Worm (Caenorhabditis elegans): ENCODE results near the gene dyf-4.

- TF ChIP-seq nhr-12 (tag; optimal IDR thresholded peaks at IDR 0.05) (no peak), snpc-4 (tag; optimal IDR thresholded peaks at IDR 0.05) (no peak), zag-1 (tag; optimal IDR thresholded peaks at IDR 0.05) (no peak), lin-15B (tag; optimal IDR thresholded peaks at IDR 0.05) (no peak), pha-4 (tag; optimal IDR thresholded peaks at IDR 0.05) (no peak), fkh-10 (GFP tag; optimal IDR thresholded peaks at IDR 0.05) (no peak), sea-2 (GFP tag; optimal IDR thresholded peaks at IDR 0.05) (no peak), unc-62 (GFP tag; optimal IDR thresholded peaks at IDR 0.05) (no peak), ztf-4 (tag; optimal IDR thresholded peaks at IDR 0.05) (no peak), elt-2 (tag; optimal IDR thresholded peaks at IDR 0.05) (no peak)
Observed at ce11 chrV:12478111-12478510, 47.4 kb downstream of the dyf-4 start, which contains the start of gene atn-1.
